Worm (Caenorhabditis elegans) whole organism, L2 larva: ENCODE results near the gene nspb-6.

Experiments
- C34F6.9 ChIP-seq: fragments of 150-350 bp; optimal IDR thresholded peaks from 2 replicates; lab custom pipeline; 2014; ENCODE audit warnings: missing biosample characterization, missing genetic modification characterization
- F13H6.1 ChIP-seq: sonication (generic microtip); optimal IDR thresholded peaks from 2 replicates; lab custom pipeline; 2016; ENCODE audit warnings: missing genetic modification characterization, missing compliant biosample characterization
- R02D3.7 ChIP-seq: fragments of 150-350 bp; optimal IDR thresholded peaks from 2 replicates; lab custom pipeline; 2014; ENCODE audit warnings: missing biosample characterization, missing genetic modification characterization
- Y55F3AM.14 ChIP-seq: fragments of 200-800 bp; sonication (Bioruptor generic); optimal IDR thresholded peaks from 2 replicates; lab custom pipeline; 2018; ENCODE audit warnings: mild to moderate bottlenecking, missing genetic modification characterization, missing compliant biosample characterization
- ZK546.5 ChIP-seq: sonication (generic microtip); optimal IDR thresholded peaks from 2 replicates; lab custom pipeline; 2017; ENCODE audit warnings: missing biosample characterization, missing genetic modification characterization
- blmp-1 ChIP-seq: sonication (generic microtip); optimal IDR thresholded peaks from 2 replicates; lab custom pipeline; 2017; ENCODE audit warnings: missing genetic modification characterization, mild to moderate bottlenecking, missing compliant biosample characterization, antibody characterized with exemption, moderate library complexity; ENCODE audit not compliant: insufficient read depth
- ceh-16 ChIP-seq: fragments of 150-350 bp; optimal IDR thresholded peaks from 2 replicates; lab custom pipeline; 2014; ENCODE audit warnings: missing biosample characterization, missing genetic modification characterization
- ceh-82 ChIP-seq: fragments of 150-350 bp; optimal IDR thresholded peaks from 2 replicates; lab custom pipeline; 2014; ENCODE audit warnings: missing biosample characterization, missing genetic modification characterization
- crh-2 ChIP-seq: sonication (generic microtip); optimal IDR thresholded peaks from 2 replicates; lab custom pipeline; 2017; ENCODE audit warnings: missing biosample characterization, missing genetic modification characterization
- dmd-4 ChIP-seq: sonication (generic microtip); optimal IDR thresholded peaks from 2 replicates; lab custom pipeline; 2017; ENCODE audit warnings: missing biosample characterization, missing genetic modification characterization
- egl-27 ChIP-seq: sonication (generic microtip); optimal IDR thresholded peaks from 3 replicates; lab custom pipeline; 2017; ENCODE audit warnings: missing biosample characterization, missing genetic modification reagents, missing genetic modification characterization
- elt-3 ChIP-seq: sonication (generic microtip); optimal IDR thresholded peaks from 2 replicates; lab custom pipeline; 2017; ENCODE audit warnings: missing biosample characterization, missing genetic modification characterization
- fos-1 ChIP-seq: fragments of 150-350 bp; optimal IDR thresholded peaks from 2 replicates; lab custom pipeline; 2014; ENCODE audit warnings: missing biosample characterization, missing genetic modification characterization
- lin-11 ChIP-seq: fragments of 150-350 bp; sonication (generic microtip); optimal IDR thresholded peaks from 2 replicates; lab custom pipeline; 2014; ENCODE audit warnings: missing biosample characterization, missing genetic modification characterization, inconsistent platforms, mixed read lengths
- lin-13 ChIP-seq: fragments of 150-350 bp; optimal IDR thresholded peaks from 2 replicates; lab custom pipeline; 2014; ENCODE audit warnings: missing biosample characterization, missing genetic modification reagents, missing genetic modification characterization
- lin-39 ChIP-seq: fragments of 150-350 bp; optimal IDR thresholded peaks from 2 replicates; lab custom pipeline; 2014; ENCODE audit warnings: missing biosample characterization, missing genetic modification reagents, missing genetic modification characterization
- lsy-2 ChIP-seq, 2 experiments: fragments of 150-350 bp in 1 of 2; sonication (generic microtip) in 1 of 2; optimal IDR thresholded peaks; 2 replicates each; lab custom pipeline; 2014 to 2017; ENCODE audit warnings: missing biosample characterization in 2 of 2, missing genetic modification characterization in 2 of 2
- mab-5 ChIP-seq: fragments of 150-350 bp; optimal IDR thresholded peaks from 2 replicates; lab custom pipeline; 2014; ENCODE audit warnings: missing biosample characterization, missing genetic modification characterization
- mbf-1 ChIP-seq: sonication (generic microtip); optimal IDR thresholded peaks from 2 replicates; lab custom pipeline; 2017; ENCODE audit warnings: missing biosample characterization, missing genetic modification characterization
- nhr-10 ChIP-seq: sonication (generic microtip); optimal IDR thresholded peaks from 2 replicates; lab custom pipeline; 2017; ENCODE audit warnings: missing biosample characterization, missing genetic modification characterization
- nhr-12 ChIP-seq: fragments of 150-350 bp; optimal IDR thresholded peaks from 2 replicates; lab custom pipeline; 2014; ENCODE audit warnings: missing biosample characterization, missing genetic modification characterization
- nhr-129 ChIP-seq: fragments of 150-350 bp; optimal IDR thresholded peaks from 2 replicates; lab custom pipeline; 2014; ENCODE audit warnings: missing biosample characterization, missing genetic modification characterization
- nhr-21 ChIP-seq: fragments of 150-350 bp; optimal IDR thresholded peaks from 2 replicates; lab custom pipeline; 2014; ENCODE audit warnings: missing biosample characterization, missing genetic modification characterization
- nhr-237 ChIP-seq: fragments of 150-350 bp; optimal IDR thresholded peaks from 2 replicates; lab custom pipeline; 2014; ENCODE audit warnings: missing biosample characterization, missing genetic modification characterization
- nhr-6 ChIP-seq: fragments of 150-350 bp; optimal IDR thresholded peaks from 2 replicates; lab custom pipeline; 2014; ENCODE audit warnings: missing biosample characterization, missing genetic modification characterization
- skn-1 ChIP-seq: sonication (generic microtip); optimal IDR thresholded peaks from 2 replicates; lab custom pipeline; 2017; ENCODE audit warnings: missing biosample characterization, missing genetic modification characterization
- sma-3 ChIP-seq: sonication (generic microtip); optimal IDR thresholded peaks from 2 replicates; lab custom pipeline; 2016; ENCODE audit warnings: missing genetic modification reagents, missing genetic modification characterization, missing compliant biosample characterization
- sma-9 ChIP-seq, 2 experiments: fragments of 150-350 bp in 1 of 2; sonication (generic microtip) in 1 of 2; optimal IDR thresholded peaks; 2 replicates each; lab custom pipeline; 2014 to 2016; ENCODE audit warnings: missing genetic modification characterization in 2 of 2, mild to moderate bottlenecking in 1 of 2, missing biosample characterization in 1 of 2, missing compliant biosample characterization in 1 of 2, missing genetic modification reagents in 1 of 2, moderate library complexity in 1 of 2
- snpc-4 ChIP-seq: fragments of 150-350 bp; optimal IDR thresholded peaks from 2 replicates; lab custom pipeline; 2014; ENCODE audit warnings: missing biosample characterization, missing genetic modification characterization
- unc-55 ChIP-seq: fragments of 150-350 bp; sonication (generic microtip); optimal IDR thresholded peaks from 3 replicates; lab custom pipeline; 2014; ENCODE audit warnings: missing biosample characterization, missing genetic modification reagents, missing genetic modification characterization
- zag-1 ChIP-seq: fragments of 150-350 bp; optimal IDR thresholded peaks from 2 replicates; lab custom pipeline; 2014; ENCODE audit warnings: missing biosample characterization, missing genetic modification characterization
- ztf-1 ChIP-seq: fragments of 200-800 bp; sonication (Bioruptor generic); conservative IDR thresholded peaks from 2 replicates; pipeline ENCODE4 v1.3.6; 2022; ENCODE audit warnings: missing genetic modification characterization, missing compliant biosample characterization
- ztf-11 ChIP-seq: sonication (generic microtip); optimal IDR thresholded peaks from 2 replicates; lab custom pipeline; 2017; ENCODE audit warnings: missing biosample characterization, missing genetic modification characterization

Gene nspb-6

DNA sequence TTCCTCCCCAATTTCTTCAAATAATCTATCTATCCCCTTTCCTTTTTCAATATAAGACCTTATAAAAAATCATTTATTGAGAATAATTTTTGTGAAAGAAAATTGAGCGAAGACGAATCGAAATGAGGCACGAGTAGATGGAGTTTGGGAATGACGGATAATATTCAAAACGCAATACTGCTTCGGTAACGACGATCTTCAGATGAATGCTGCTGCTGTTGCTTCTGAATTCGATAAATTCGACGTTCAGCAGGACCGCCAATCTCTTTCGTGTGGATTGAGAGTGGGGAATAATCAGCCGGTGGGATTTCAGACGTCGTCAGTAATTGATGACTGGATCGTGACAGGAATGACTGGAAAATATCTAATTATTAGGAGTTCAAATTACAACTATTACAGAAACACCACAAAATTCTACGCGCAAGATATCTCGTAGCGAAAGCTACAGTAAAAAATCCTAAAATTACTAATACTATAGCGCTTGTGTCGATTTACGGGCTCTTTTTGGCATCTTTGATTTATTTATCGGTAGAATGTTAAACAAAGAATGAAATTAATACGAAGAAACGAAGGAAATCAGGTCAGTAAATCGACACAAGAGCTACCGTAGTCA is 44.4 kb upstream of the nspb-6 start:
- no peak for TF ChIP-seq lin-11 (tag; lab: Kevin White, UChicago)
- no peak for TF ChIP-seq C34F6.9 (tag; lab: Kevin White, UChicago)
- TF ChIP-seq zag-1 (tag; lab: Kevin White, UChicago), result no peak
- no peak for TF ChIP-seq ZK546.5
- no peak for TF ChIP-seq lin-13 (GFP tag; lab: Kevin White, UChicago)
- TF ChIP-seq crh-2, result no peak
- no peak for TF ChIP-seq ceh-16
- no peak for TF ChIP-seq sma-9 (GFP tag; optimal IDR thresholded peaks at IDR 0.05; lab: Kevin White, UChicago)
- no peak for TF ChIP-seq sma-9 (tag; optimal IDR thresholded peaks at IDR 0.05; lab: Kevin White, UChicago)
- no peak for TF ChIP-seq nhr-21 (tag; lab: Kevin White, UChicago)
- TF ChIP-seq R02D3.7 (tag; lab: Kevin White, UChicago), result no peak
- no peak for TF ChIP-seq ceh-82 (tag; lab: Kevin White, UChicago)
- no peak for TF ChIP-seq dmd-4
- no peak for TF ChIP-seq nhr-6
- TF ChIP-seq F13H6.1 (tag; lab: Kevin White, UChicago), result no peak
- TF ChIP-seq mab-5 (tag; lab: Kevin White, UChicago), result no peak
- no peak for TF ChIP-seq blmp-1 (tag; lab: Kevin White, UChicago)

- TF ChIP-seq ztf-11 (tag; lab: Kevin White, UChicago) (no peak), sma-3 (GFP tag; lab: Kevin White, UChicago) (no peak), nhr-10 (no peak), Y55F3AM.14 (GFP tag; lab: Kevin White, UChicago) (no peak), skn-1 (tag; lab: Kevin White, UChicago) (no peak), elt-3 (tag; lab: Kevin White, UChicago) (no peak), egl-27 (tag; lab: Kevin White, UChicago) (no peak), nhr-237 (tag; lab: Kevin White, UChicago) (no peak), mbf-1 (tag; lab: Kevin White, UChicago) (no peak), sma-9 (GFP tag; optimal IDR thresholded peaks at IDR 0.05; lab: Kevin White, UChicago) (no peak), sma-9 (tag; optimal IDR thresholded peaks at IDR 0.05; lab: Kevin White, UChicago) (no peak), fos-1 (tag; lab: Kevin White, UChicago) (no peak), unc-55 (GFP tag; lab: Kevin White, UChicago) (no peak), lsy-2 (tag; optimal IDR thresholded peaks at IDR 0.05; lab: Kevin White, UChicago) (no peak), dmd-4 (no peak)
Measured at ce11 chrIV:5855608-5856007, 39.7 kb upstream of the nspb-6 start.

ce11 chrIV:5856975-5857374 is 38.3 kb upstream of the nspb-6 start:
- no peak for TF ChIP-seq ceh-16
- no peak for TF ChIP-seq snpc-4
- TF ChIP-seq lin-39, result no peak
- no peak for TF ChIP-seq C34F6.9 (tag; lab: Kevin White, UChicago)
- no peak for TF ChIP-seq Y55F3AM.14 (GFP tag; lab: Kevin White, UChicago)
- TF ChIP-seq blmp-1 (tag; lab: Kevin White, UChicago), result no peak
- TF ChIP-seq unc-55 (GFP tag; lab: Kevin White, UChicago), result no peak

DNA sequence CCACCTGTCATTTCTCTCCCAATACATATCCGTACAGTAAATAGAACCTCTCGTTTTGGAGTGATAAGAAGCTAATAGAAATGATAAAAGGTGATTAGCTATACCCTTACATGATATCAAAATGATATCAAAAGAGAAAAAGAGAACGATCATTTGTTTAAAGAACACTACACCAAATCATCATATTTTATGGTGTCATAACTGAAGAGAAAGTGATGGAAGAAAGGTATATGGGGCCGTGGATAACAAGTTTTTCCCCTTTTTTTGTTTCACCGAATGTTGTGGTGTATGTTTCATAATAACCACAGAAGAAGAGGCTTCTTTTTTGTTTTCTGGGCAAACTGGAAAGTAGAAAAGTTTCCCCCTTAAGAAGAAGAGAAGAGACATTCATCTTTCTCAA is 37.1 kb upstream of the nspb-6 start:
- TF ChIP-seq ztf-1 (GFP tag; lab: Robert Waterston, UW) (no peak), blmp-1 (tag; lab: Kevin White, UChicago) (peak; percentile 69), nhr-129 (no peak)

DNA sequence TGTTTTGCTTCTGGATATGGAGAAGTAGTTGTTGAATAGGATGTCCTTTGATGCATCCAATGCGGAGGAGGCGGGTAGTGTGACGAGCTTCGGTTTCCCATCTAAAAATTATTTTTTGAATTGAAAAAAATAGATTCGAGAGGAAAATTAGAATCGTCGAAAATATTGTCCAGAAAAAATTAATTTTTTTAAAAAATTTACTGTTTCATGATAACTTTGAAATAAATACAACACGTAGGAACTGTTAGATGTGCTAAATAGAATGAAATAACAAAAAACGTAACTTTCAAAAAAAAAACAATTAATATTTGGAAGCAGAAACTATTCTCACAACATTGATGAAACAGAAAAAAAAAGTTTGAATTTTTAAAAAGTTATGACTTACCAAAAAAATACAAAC is 35.4 kb upstream of the nspb-6 start, which contains the start of gene C06E7.4:
Gene C06E7.4 (minus strand): TSS at position 101 of the 400 bp plus-strand sequence.
- TF ChIP-seq egl-27 (tag; lab: Kevin White, UChicago), result no peak

DNA sequence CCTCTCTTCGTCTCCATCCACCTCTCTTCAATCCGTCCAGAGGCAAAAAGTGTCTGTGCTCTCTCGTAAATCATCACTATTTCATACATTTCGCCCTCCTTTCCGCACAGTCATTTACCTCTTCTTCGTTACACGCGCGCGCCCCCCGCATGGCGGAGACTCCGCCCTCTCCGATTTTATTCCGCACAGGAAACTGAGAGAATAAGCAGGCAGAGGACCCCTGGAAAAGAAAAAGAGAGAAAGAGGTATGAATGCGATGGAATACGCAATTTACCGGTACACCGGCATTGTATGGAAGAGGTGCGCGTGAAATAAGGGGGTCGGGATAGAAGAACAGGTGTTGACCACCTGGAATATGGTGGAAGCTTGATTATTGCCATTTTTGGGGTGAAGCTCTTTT is 34.5 kb upstream of the nspb-6 start:
- no peak for TF ChIP-seq nhr-12 (tag; lab: Kevin White, UChicago)
- no peak for TF ChIP-seq lsy-2 (tag; optimal IDR thresholded peaks at IDR 0.05; lab: Kevin White, UChicago)
- no peak for TF ChIP-seq mbf-1 (tag; lab: Kevin White, UChicago)
- TF ChIP-seq fos-1 (tag; lab: Kevin White, UChicago), result no peak
- TF ChIP-seq ztf-11 (tag; lab: Kevin White, UChicago), result no peak
- TF ChIP-seq ztf-1 (GFP tag; lab: Robert Waterston, UW), result no peak
- no peak for TF ChIP-seq snpc-4
- TF ChIP-seq, all 48 proteins: peak for 0
